Worm (Caenorhabditis elegans) whole organism, young adult: ENCODE results near the gene dcap-2.

ENCODE experiments used
- B0261.1 ChIP-seq: sonication (generic microtip); optimal IDR thresholded peaks from 2 replicates; lab custom pipeline; 2016; ENCODE audit warnings: mild to moderate bottlenecking, missing genetic modification characterization, moderate library complexity, missing compliant biosample characterization
- D2030.7 ChIP-seq: fragments of 200-800 bp; sonication (Bioruptor generic); IDR thresholded peaks from 2 replicates; pipeline ENCODE4 v1.3.6; 2022; ENCODE audit warnings: missing genetic modification reagents, missing genetic modification characterization, missing compliant biosample characterization
- F10E7.11 ChIP-seq: sonication (generic microtip); optimal IDR thresholded peaks from 2 replicates; lab custom pipeline; 2017; ENCODE audit warnings: mild to moderate bottlenecking, missing genetic modification characterization, moderate library complexity, missing compliant biosample characterization
- F37B4.10 ChIP-seq: fragments of 200-800 bp; sonication (Bioruptor generic); IDR thresholded peaks from 2 replicates; pipeline ENCODE4 v1.3.6; 2022; ENCODE audit warnings: missing genetic modification characterization, missing compliant biosample characterization
- F55B11.4 ChIP-seq: sonication (generic microtip); optimal IDR thresholded peaks from 2 replicates; lab custom pipeline; 2016; ENCODE audit warnings: missing compliant biosample characterization, missing genetic modification characterization, borderline replicate concordance; ENCODE audit not compliant: insufficient read depth
- T26A5.8 ChIP-seq: sonication (generic microtip); optimal IDR thresholded peaks from 2 replicates; lab custom pipeline; 2016; ENCODE audit warnings: missing genetic modification characterization, missing compliant biosample characterization
- Y53F4B.3 ChIP-seq: fragments of 200-800 bp; sonication (Bioruptor generic); IDR thresholded peaks from 2 replicates; pipeline ENCODE4 v1.3.6; 2022; ENCODE audit warnings: missing genetic modification reagents, missing genetic modification characterization, missing compliant biosample characterization
- Y56A3A.18 ChIP-seq: fragments of 200-800 bp; sonication (Bioruptor generic); IDR thresholded peaks from 2 replicates; pipeline ENCODE4 v1.3.6; 2022; ENCODE audit warnings: missing genetic modification reagents, missing genetic modification characterization, missing compliant biosample characterization
- ZK185.1 ChIP-seq: sonication (generic microtip); optimal IDR thresholded peaks from 2 replicates; lab custom pipeline; 2016; ENCODE audit warnings: mild to moderate bottlenecking, missing genetic modification characterization, missing compliant biosample characterization; ENCODE audit not compliant: poor library complexity, severe bottlenecking
- ama-1 ChIP-seq, 3 experiments: fragments of 150-350 bp in 1 of 3; sonication (generic microtip) in 2 of 3; optimal IDR thresholded peaks; 2 replicates each; lab custom pipeline; 2014 to 2018; ENCODE audit warnings: missing biosample characterization in 2 of 3, missing genetic modification characterization in 2 of 3, missing genetic modification reagents in 2 of 3
- aptf-3 ChIP-seq: fragments of 200-800 bp; sonication (Bioruptor generic); IDR thresholded peaks from 2 replicates; pipeline ENCODE4 v1.3.6; 2022; ENCODE audit warnings: missing genetic modification characterization, missing compliant biosample characterization
- attf-3 ChIP-seq: fragments of 200-800 bp; sonication (Bioruptor generic); conservative IDR thresholded peaks from 2 replicates; pipeline ENCODE4 v1.3.6; 2022; ENCODE audit warnings: missing genetic modification reagents, missing genetic modification characterization, missing compliant biosample characterization
- attf-6 ChIP-seq: fragments of 200-800 bp; sonication (Bioruptor generic); IDR thresholded peaks from 2 replicates; pipeline ENCODE4 v1.3.6; 2022; ENCODE audit warnings: missing genetic modification reagents, missing genetic modification characterization, missing compliant biosample characterization
- bed-1 ChIP-seq: fragments of 200-800 bp; sonication (Bioruptor generic); IDR thresholded peaks from 2 replicates; pipeline ENCODE4 v1.3.6; 2022; ENCODE audit warnings: missing genetic modification reagents, missing genetic modification characterization, missing compliant biosample characterization
- ccch-3 ChIP-seq: fragments of 200-800 bp; sonication (Bioruptor generic); optimal IDR thresholded peaks from 2 replicates; lab custom pipeline; 2018; ENCODE audit warnings: mild to moderate bottlenecking, missing genetic modification characterization, missing compliant biosample characterization
- cebp-1 ChIP-seq, 2 experiments: fragments of 200-800 bp in 1 of 2; sonication (Bioruptor generic) in 1 of 2; sonication (generic microtip) in 1 of 2; IDR thresholded peaks in 1 of 2; optimal IDR thresholded peaks in 1 of 2; 2 replicates each; pipeline versions ENCODE4 v1.3.6 to Lab custom; 2017 to 2022; ENCODE audit warnings: missing compliant biosample characterization in 2 of 2, missing genetic modification characterization in 2 of 2, mild to moderate bottlenecking in 1 of 2, missing genetic modification reagents in 1 of 2, moderate library complexity in 1 of 2
- cebp-2 ChIP-seq: fragments of 200-800 bp; sonication (Bioruptor generic); IDR thresholded peaks from 2 replicates; pipeline ENCODE4 v1.3.6; 2022; ENCODE audit warnings: missing genetic modification characterization, missing compliant biosample characterization
- ceh-40 ChIP-seq: fragments of 200-800 bp; sonication (Bioruptor generic); IDR thresholded peaks from 2 replicates; pipeline ENCODE4 v1.3.6; 2022; ENCODE audit warnings: missing genetic modification characterization, missing compliant biosample characterization
- ceh-58 ChIP-seq: fragments of 200-800 bp; sonication (Bioruptor generic); IDR thresholded peaks from 2 replicates; pipeline ENCODE4 v1.3.6; 2022; ENCODE audit warnings: missing genetic modification characterization, missing compliant biosample characterization
- chd-7 ChIP-seq: sonication (generic microtip); optimal IDR thresholded peaks from 2 replicates; lab custom pipeline; 2016; ENCODE audit warnings: mild to moderate bottlenecking, missing genetic modification characterization, moderate library complexity, missing compliant biosample characterization
- die-1 ChIP-seq: sonication (generic microtip); optimal IDR thresholded peaks from 2 replicates; lab custom pipeline; 2016; ENCODE audit warnings: missing genotype, mild to moderate bottlenecking, missing genetic modification characterization, missing compliant biosample characterization
- dox-1 ChIP-seq: fragments of 200-800 bp; sonication (Bioruptor generic); IDR thresholded peaks from 2 replicates; pipeline ENCODE4 v1.3.6; 2022; ENCODE audit warnings: missing genetic modification reagents, missing genetic modification characterization, missing compliant biosample characterization
- dpl-1 ChIP-seq: fragments of 150-350 bp; optimal IDR thresholded peaks from 2 replicates; lab custom pipeline; 2014; ENCODE audit warnings: missing biosample characterization, missing genetic modification reagents, missing genetic modification characterization
- egl-44 ChIP-seq: fragments of 200-800 bp; sonication (Bioruptor generic); IDR thresholded peaks from 2 replicates; pipeline ENCODE4 v1.3.6; 2022; ENCODE audit warnings: missing genetic modification reagents, missing genetic modification characterization, missing compliant biosample characterization
- ekl-4 ChIP-seq: fragments of 200-800 bp; sonication (Bioruptor generic); IDR thresholded peaks from 2 replicates; pipeline ENCODE4 v1.3.6; 2022; ENCODE audit warnings: missing genetic modification reagents, missing genetic modification characterization, missing compliant biosample characterization
- fkh-3 ChIP-seq: sonication (generic microtip); optimal IDR thresholded peaks from 2 replicates; lab custom pipeline; 2016; ENCODE audit warnings: mild to moderate bottlenecking, missing genetic modification characterization, missing compliant biosample characterization
- gei-17 ChIP-seq: fragments of 200-800 bp; sonication (Bioruptor generic); optimal IDR thresholded peaks from 2 replicates; lab custom pipeline; 2018; ENCODE audit warnings: mild to moderate bottlenecking, missing genetic modification characterization, missing compliant biosample characterization
- hmg-1.2 ChIP-seq: fragments of 200-800 bp; sonication (Bioruptor generic); IDR thresholded peaks from 2 replicates; pipeline ENCODE4 v1.3.6; 2022; ENCODE audit warnings: missing genetic modification reagents, missing genetic modification characterization, missing compliant biosample characterization
- hmg-20 ChIP-seq: fragments of 200-800 bp; sonication (Bioruptor generic); IDR thresholded peaks from 2 replicates; pipeline ENCODE4 v1.3.6; 2022; ENCODE audit warnings: missing genetic modification reagents, missing genetic modification characterization, missing compliant biosample characterization
- lin-35 ChIP-seq, 3 experiments: fragments of 150-350 bp in 2 of 3; sonication (generic microtip) in 1 of 3; optimal IDR thresholded peaks; 2 replicates each; lab custom pipeline; 2014 to 2018; ENCODE audit warnings: missing biosample characterization in 3 of 3, missing genetic modification characterization in 3 of 3, missing genetic modification reagents in 3 of 3
- lin-54 ChIP-seq: fragments of 200-800 bp; sonication (Bioruptor generic); optimal IDR thresholded peaks from 2 replicates; lab custom pipeline; 2018; ENCODE audit warnings: mild to moderate bottlenecking, missing genetic modification characterization, missing compliant biosample characterization
- lir-1 ChIP-seq: fragments of 200-800 bp; sonication (Bioruptor generic); conservative IDR thresholded peaks from 2 replicates; pipeline ENCODE4 v1.3.6; 2022; ENCODE audit warnings: missing genetic modification reagents, missing genetic modification characterization, missing compliant biosample characterization
- lsl-1 ChIP-seq: fragments of 200-800 bp; sonication (Bioruptor generic); optimal IDR thresholded peaks from 2 replicates; lab custom pipeline; 2018; ENCODE audit warnings: mild to moderate bottlenecking, missing genetic modification characterization, moderate library complexity, missing compliant biosample characterization
- madf-6 ChIP-seq: fragments of 200-800 bp; sonication (Bioruptor generic); IDR thresholded peaks from 2 replicates; pipeline ENCODE4 v1.3.6; 2022; ENCODE audit warnings: missing genetic modification reagents, missing genetic modification characterization, missing compliant biosample characterization
- madf-8 ChIP-seq: fragments of 200-800 bp; sonication (Bioruptor generic); conservative IDR thresholded peaks from 2 replicates; pipeline ENCODE4 v1.3.6; 2022; ENCODE audit warnings: missing genetic modification reagents, missing genetic modification characterization, missing compliant biosample characterization
- mel-28 ChIP-seq: sonication (generic microtip); optimal IDR thresholded peaks from 2 replicates; lab custom pipeline; 2016; ENCODE audit warnings: borderline replicate concordance, mild to moderate bottlenecking, missing genetic modification characterization, missing compliant biosample characterization
- mxl-1 ChIP-seq: sonication (generic microtip); optimal IDR thresholded peaks from 2 replicates; lab custom pipeline; 2016; ENCODE audit warnings: missing genetic modification characterization, missing compliant biosample characterization
- nfya-1 ChIP-seq: sonication (generic microtip); optimal IDR thresholded peaks from 2 replicates; lab custom pipeline; 2017; ENCODE audit warnings: antibody characterized with exemption, missing compliant biosample characterization, missing genetic modification characterization, borderline replicate concordance; ENCODE audit not compliant: insufficient read depth
- nhr-120 ChIP-seq: fragments of 200-800 bp; sonication (Bioruptor generic); IDR thresholded peaks from 2 replicates; pipeline ENCODE4 v1.3.6; 2022; ENCODE audit warnings: missing genetic modification characterization, missing compliant biosample characterization
- rec-8 ChIP-seq, 2 experiments: sonication (generic microtip); optimal IDR thresholded peaks; 2 replicates each; lab custom pipeline; 2016; ENCODE audit warnings: mild to moderate bottlenecking in 2 of 2, missing genetic modification characterization in 2 of 2, missing genetic modification reagents in 2 of 2, missing genotype in 2 of 2, missing biosample characterization in 1 of 2, missing compliant biosample characterization in 1 of 2, moderate library complexity in 1 of 2
- tbp1 ChIP-seq: fragments of 200-800 bp; sonication (Bioruptor generic); optimal IDR thresholded peaks from 2 replicates; lab custom pipeline; 2018; ENCODE audit warnings: mild to moderate bottlenecking, missing genetic modification characterization, missing compliant biosample characterization
- unc-62 ChIP-seq: fragments of 150-350 bp; optimal IDR thresholded peaks from 2 replicates; lab custom pipeline; 2014; ENCODE audit warnings: missing biosample characterization, missing genetic modification reagents, missing genetic modification characterization
- xnd-1 ChIP-seq: sonication (generic microtip); optimal IDR thresholded peaks from 2 replicates; lab custom pipeline; 2016; ENCODE audit warnings: missing genotype, missing genetic modification reagents, missing genetic modification characterization, missing compliant biosample characterization
- zim-3 ChIP-seq: sonication (generic microtip); optimal IDR thresholded peaks from 2 replicates; lab custom pipeline; 2017; ENCODE audit warnings: mild to moderate bottlenecking, missing genetic modification characterization, moderate library complexity, missing compliant biosample characterization
- ztf-22 ChIP-seq: fragments of 200-800 bp; sonication (Bioruptor generic); optimal IDR thresholded peaks from 2 replicates; lab custom pipeline; 2018; ENCODE audit warnings: mild to moderate bottlenecking, missing genetic modification characterization, moderate library complexity, missing compliant biosample characterization
- ztf-25 ChIP-seq: fragments of 200-800 bp; sonication (Bioruptor generic); IDR thresholded peaks from 2 replicates; pipeline ENCODE4 v1.3.6; 2022; ENCODE audit warnings: missing genetic modification reagents, missing genetic modification characterization, missing compliant biosample characterization
- ztf-28 ChIP-seq: fragments of 200-800 bp; sonication (Bioruptor generic); IDR thresholded peaks from 2 replicates; pipeline ENCODE4 v1.3.6; 2022; ENCODE audit warnings: missing genetic modification reagents, missing genetic modification characterization, missing compliant biosample characterization

dcap-2 gene

ce11 chrIV:13513010-13513409 is 8.7 kb downstream of the dcap-2 start (continued):
- no peak for TF ChIP-seq lir-1 (GFP tag; lab: Robert Waterston, UW)
- no peak for TF ChIP-seq rec-8 (tag; optimal IDR thresholded peaks at IDR 0.05; lab: Kevin White, UChicago)
- no peak for TF ChIP-seq die-1 (tag; lab: Kevin White, UChicago)
- no peak for TF ChIP-seq madf-8 (GFP tag; lab: Robert Waterston, UW)

ce11 chrIV:13512112-13512569 is 9.5 kb downstream of the dcap-2 start, which contains the start of gene puf-3:
TSS of gene puf-3 (minus strand) at chrIV:13512162.
- TF ChIP-seq D2030.7 (peak; percentile 94), chd-7 (no peak), fkh-3 (no peak), aptf-3 (GFP tag; lab: Robert Waterston, UW) (no peak), unc-62 (no peak), cebp-2 (no peak), egl-44 (no peak), ztf-25 (GFP tag; lab: Robert Waterston, UW) (no peak), tbp1 (GFP tag; lab: Kevin White, UChicago) (peak; percentile 70), hmg-20 (no peak), F55B11.4 (tag; lab: Kevin White, UChicago) (no peak), ceh-58 (GFP tag; lab: Robert Waterston, UW) (no peak), attf-3 (GFP tag; lab: Robert Waterston, UW) (no peak), Y53F4B.3 (no peak), ceh-40 (GFP tag; lab: Robert Waterston, UW) (no peak), mxl-1 (tag; lab: Kevin White, UChicago) (no peak), ama-1 (optimal IDR thresholded peaks at IDR 0.05; lab: Kevin White, UChicago) (no peak), ama-1 (GFP tag; optimal IDR thresholded peaks at IDR 0.05; lab: Kevin White, UChicago) (no peak), lsl-1 (GFP tag; lab: Kevin White, UChicago) (peak; percentile 98), lin-35 (GFP tag; optimal IDR thresholded peaks at IDR 0.05; lab: Kevin White, UChicago) (peak in 1 of 3 experiments; percentile 39), nfya-1 (no peak), F10E7.11 (no peak), zim-3 (tag; lab: Kevin White, UChicago) (no peak), Y56A3A.18 (GFP tag; lab: Robert Waterston, UW) (no peak), T26A5.8 (tag; lab: Kevin White, UChicago) (no peak), dpl-1 (peak; percentile 93), attf-6 (GFP tag; lab: Robert Waterston, UW) (peak; percentile 95), cebp-1 (GFP tag; IDR thresholded peaks at IDR 0.05; lab: Robert Waterston, UW) (no peak), cebp-1 (tag; optimal IDR thresholded peaks at IDR 0.05; lab: Kevin White, UChicago) (no peak), mel-28 (tag; lab: Kevin White, UChicago) (no peak), bed-1 (GFP tag; lab: Robert Waterston, UW) (no peak), ekl-4 (GFP tag; lab: Robert Waterston, UW) (peak; percentile 86), madf-6 (GFP tag; lab: Robert Waterston, UW) (peak; percentile 99), gei-17 (GFP tag; lab: Kevin White, UChicago) (no peak), B0261.1 (tag; lab: Kevin White, UChicago) (no peak), xnd-1 (tag; lab: Kevin White, UChicago) (peak; percentile 98), hmg-1.2 (GFP tag; lab: Robert Waterston, UW) (no peak), lin-54 (GFP tag; lab: Kevin White, UChicago) (peak; percentile 83), dox-1 (GFP tag; lab: Robert Waterston, UW) (peak; percentile 82), ztf-28 (no peak), ZK185.1 (no peak), ztf-22 (GFP tag; lab: Kevin White, UChicago) (no peak), ccch-3 (GFP tag; lab: Kevin White, UChicago) (no peak), nhr-120 (no peak), F37B4.10 (GFP tag; lab: Robert Waterston, UW) (no peak)
